Fruit fly (Drosophila melanogaster) whole organism, embryonic: ENCODE results near the gene CG3603.

Experiments
- Ada2b ChIP-seq: fragments of 200-800 bp; sonication (Bioruptor generic); IDR thresholded peaks from 2 replicates; pipeline ENCODE4 v1.3.6; 2022; ENCODE audit warnings: missing biosample characterization, missing genetic modification characterization
- Adf1 ChIP-seq: fragments of 200-800 bp; sonication (Bioruptor generic); IDR thresholded peaks from 2 replicates; pipeline ENCODE4 v1.3.6; 2022; ENCODE audit warnings: missing biosample characterization, missing genetic modification characterization
- Asciz ChIP-seq: fragments of 200-800 bp; sonication (Bioruptor generic); optimal IDR thresholded peaks from 2 replicates; lab custom pipeline; 2017; ENCODE audit warnings: missing biosample characterization, mild to moderate bottlenecking, missing genetic modification characterization, missing genetic modification reagents
- Atf-2 ChIP-seq: fragments of 200-800 bp; sonication (Bioruptor generic); optimal IDR thresholded peaks from 2 replicates; lab custom pipeline; 2016; ENCODE audit warnings: missing biosample characterization, missing genetic modification characterization
- Awh ChIP-seq: fragments of 200-800 bp; sonication (Bioruptor generic); IDR thresholded peaks from 2 replicates; pipeline ENCODE4, ENCODE4 v1.3.6; 2022; ENCODE audit warnings: missing biosample characterization, missing genetic modification characterization
- BEAF-32 ChIP-seq: fragments of 200-800 bp; sonication (Bioruptor generic); optimal IDR thresholded peaks from 3 replicates; lab custom pipeline; 2017; ENCODE audit warnings: missing biosample characterization, missing genetic modification characterization, mild to moderate bottlenecking, moderate library complexity, missing genetic modification reagents
- Bteb2 ChIP-seq: fragments of 200-800 bp; sonication (Bioruptor generic); optimal IDR thresholded peaks from 2 replicates; lab custom pipeline; 2016; ENCODE audit warnings: missing biosample characterization, missing genetic modification characterization
- CG10267 ChIP-seq: fragments of 200-800 bp; sonication (Bioruptor generic); optimal IDR thresholded peaks from 2 replicates; lab custom pipeline; 2018; ENCODE audit warnings: missing biosample characterization, mild to moderate bottlenecking, missing genetic modification characterization, moderate library complexity
- CG10366 ChIP-seq: fragments of 200-800 bp; sonication (Bioruptor generic); IDR thresholded peaks from 2 replicates; pipeline ENCODE4 v1.3.6; 2022; ENCODE audit warnings: missing biosample characterization, missing genetic modification characterization
- CG12155 ChIP-seq: fragments of 200-800 bp; sonication (Bioruptor generic); optimal IDR thresholded peaks from 3 replicates; lab custom pipeline; 2016; ENCODE audit warnings: missing biosample characterization, missing genetic modification characterization
- CG12236 ChIP-seq: fragments of 200-800 bp; sonication (Bioruptor generic); optimal IDR thresholded peaks from 2 replicates; lab custom pipeline; 2016; ENCODE audit warnings: missing biosample characterization, missing genetic modification characterization
- CG14667 ChIP-seq: fragments of 200-800 bp; sonication (Bioruptor generic); IDR thresholded peaks from 2 replicates; pipeline ENCODE4 v1.3.6; 2022; ENCODE audit warnings: missing biosample characterization, missing genetic modification characterization
- CG15011 ChIP-seq: fragments of 200-800 bp; sonication (Bioruptor generic); optimal IDR thresholded peaks from 3 replicates; lab custom pipeline; 2018; ENCODE audit warnings: missing biosample characterization, mild to moderate bottlenecking, missing genetic modification characterization
- CG15514 ChIP-seq: fragments of 200-800 bp; sonication (Bioruptor generic); optimal IDR thresholded peaks from 3 replicates; lab custom pipeline; 2017; ENCODE audit warnings: missing biosample characterization, missing genetic modification characterization, mild to moderate bottlenecking, moderate library complexity, missing genetic modification reagents
- CG17361 ChIP-seq: fragments of 200-800 bp; sonication (Bioruptor generic); IDR thresholded peaks from 3 replicates; pipeline ENCODE4 v1.3.6; 2022; ENCODE audit warnings: missing biosample characterization, missing genetic modification characterization
- CG17385 ChIP-seq: fragments of 200-800 bp; sonication (Bioruptor generic); optimal IDR thresholded peaks from 3 replicates; lab custom pipeline; 2018; ENCODE audit warnings: missing biosample characterization, mild to moderate bottlenecking, missing genetic modification characterization
- CG17612 ChIP-seq: fragments of 200-800 bp; sonication (Bioruptor generic); IDR thresholded peaks from 2 replicates; pipeline ENCODE4 v1.3.6; 2022; ENCODE audit warnings: missing biosample characterization, missing genetic modification characterization
- CG18476 ChIP-seq: fragments of 200-800 bp; sonication (Bioruptor generic); optimal IDR thresholded peaks from 2 replicates; lab custom pipeline; 2016; ENCODE audit warnings: missing biosample characterization, mild to moderate bottlenecking, missing genetic modification characterization
- CG2120 ChIP-seq: fragments of 200-800 bp; sonication (Bioruptor generic); optimal IDR thresholded peaks from 3 replicates; lab custom pipeline; 2016; ENCODE audit warnings: missing biosample characterization, missing genetic modification characterization
- CG2875 ChIP-seq: fragments of 200-800 bp; sonication (Bioruptor generic); optimal IDR thresholded peaks from 2 replicates; lab custom pipeline; 2017; ENCODE audit warnings: missing biosample characterization, mild to moderate bottlenecking, missing genetic modification characterization, missing genetic modification reagents
- CG31441 ChIP-seq: fragments of 200-800 bp; sonication (Bioruptor generic); IDR thresholded peaks from 2 replicates; pipeline ENCODE4 v1.3.6; 2022; ENCODE audit warnings: missing biosample characterization, missing genetic modification characterization
- CG33557 ChIP-seq: fragments of 200-800 bp; sonication (Bioruptor generic); optimal IDR thresholded peaks from 2 replicates; lab custom pipeline; 2019; ENCODE audit warnings: missing biosample characterization, mild to moderate bottlenecking, missing genetic modification characterization, moderate library complexity
- CG34422 ChIP-seq: fragments of 200-800 bp; sonication (Bioruptor generic); IDR thresholded peaks from 3 replicates; pipeline ENCODE4 v1.3.6; 2022; ENCODE audit warnings: missing biosample characterization, missing genetic modification characterization
- CG42726 ChIP-seq: fragments of 200-800 bp; sonication (Bioruptor generic); IDR thresholded peaks from 2 replicates; pipeline ENCODE4 v1.3.6; 2022; ENCODE audit warnings: missing biosample characterization, missing genetic modification characterization; ENCODE audit not compliant: partially characterized antibody
- CG4854 ChIP-seq: fragments of 200-800 bp; sonication (Bioruptor generic); optimal IDR thresholded peaks from 2 replicates; lab custom pipeline; 2016; ENCODE audit warnings: missing biosample characterization, missing genetic modification characterization, inconsistent platforms
- CG6765 ChIP-seq: fragments of 200-800 bp; sonication (Bioruptor generic); optimal IDR thresholded peaks from 3 replicates; lab custom pipeline; 2017; ENCODE audit warnings: missing biosample characterization, mild to moderate bottlenecking, missing genetic modification characterization
- D19B ChIP-seq: fragments of 200-800 bp; sonication (Bioruptor generic); optimal IDR thresholded peaks from 2 replicates; lab custom pipeline; 2017; ENCODE audit warnings: missing biosample characterization, mild to moderate bottlenecking, missing genetic modification characterization
- Dip3 ChIP-seq: fragments of 200-800 bp; sonication (Bioruptor generic); optimal IDR thresholded peaks from 3 replicates; lab custom pipeline; 2016; ENCODE audit warnings: missing biosample characterization, missing genetic modification characterization
- H2.0 ChIP-seq: fragments of 200-800 bp; sonication (Bioruptor generic); IDR thresholded peaks from 2 replicates; pipeline ENCODE4 v1.3.6; 2022; ENCODE audit warnings: missing biosample characterization, missing genetic modification characterization
- HLH3B ChIP-seq: fragments of 200-800 bp; sonication (Bioruptor generic); IDR thresholded peaks from 2 replicates; pipeline ENCODE4 v1.3.6; 2022; ENCODE audit warnings: missing biosample characterization, missing genetic modification characterization
- Lim3 ChIP-seq: fragments of 200-800 bp; sonication (Bioruptor generic); IDR thresholded peaks from 2 replicates; pipeline ENCODE4 v1.3.6; 2022; ENCODE audit warnings: missing biosample characterization, missing genetic modification characterization
- Sry-δ ChIP-seq: fragments of 200-800 bp; sonication (Bioruptor generic); optimal IDR thresholded peaks from 2 replicates; lab custom pipeline; 2016; ENCODE audit warnings: missing biosample characterization, missing genetic modification characterization
- TFAM ChIP-seq: fragments of 200-800 bp; sonication (Bioruptor generic); optimal IDR thresholded peaks from 2 replicates; lab custom pipeline; 2017; ENCODE audit warnings: missing biosample characterization, missing genetic modification characterization, inconsistent platforms
- ara ChIP-seq: fragments of 200-800 bp; sonication (Bioruptor generic); IDR thresholded peaks from 2 replicates; pipeline ENCODE4 v1.3.6; 2022; ENCODE audit warnings: missing biosample characterization, missing genetic modification characterization
- bbx ChIP-seq: fragments of 200-800 bp; sonication (Bioruptor generic); IDR thresholded peaks from 2 replicates; pipeline ENCODE4 v1.3.6; 2022; ENCODE audit warnings: missing biosample characterization, missing genetic modification characterization; ENCODE audit not compliant: partially characterized antibody
- btn ChIP-seq: fragments of 200-800 bp; sonication (Bioruptor generic); optimal IDR thresholded peaks from 2 replicates; lab custom pipeline; 2016; ENCODE audit warnings: missing biosample characterization, missing genetic modification characterization
- crp ChIP-seq, 2 experiments: fragments of 200-800 bp; sonication (Bioruptor generic); optimal IDR thresholded peaks; 2 replicates in 1 of 2; 3 replicates in 1 of 2; lab custom pipeline; 2017; ENCODE audit warnings: missing biosample characterization in 2 of 2, missing genetic modification characterization in 2 of 2, mild to moderate bottlenecking in 1 of 2, moderate library complexity in 1 of 2
- dmrt99B ChIP-seq: fragments of 200-800 bp; sonication (Bioruptor generic); optimal IDR thresholded peaks from 2 replicates; lab custom pipeline; 2018; ENCODE audit warnings: missing biosample characterization, mild to moderate bottlenecking, missing genetic modification characterization, moderate library complexity
- eve ChIP-seq, 2 experiments: fragments of >200 bp; optimal IDR thresholded peaks; 2 replicates each; lab custom pipeline; 2017; ENCODE audit warnings: missing biosample characterization in 2 of 2, missing genetic modification characterization in 2 of 2
- exex ChIP-seq: fragments of 200-800 bp; sonication (Bioruptor generic); optimal IDR thresholded peaks from 4 replicates; lab custom pipeline; 2018; ENCODE audit warnings: missing biosample characterization, mild to moderate bottlenecking, missing genetic modification characterization, moderate library complexity
- ftz-f1 ChIP-seq: fragments of 200-800 bp; sonication (Bioruptor generic); optimal IDR thresholded peaks from 2 replicates; lab custom pipeline; 2016; ENCODE audit warnings: missing biosample characterization, missing genetic modification characterization
- fu2 ChIP-seq: fragments of 200-800 bp; sonication (Bioruptor generic); optimal IDR thresholded peaks from 2 replicates; lab custom pipeline; 2016; ENCODE audit warnings: missing biosample characterization, missing genetic modification characterization
- inv ChIP-seq: fragments of 200-800 bp; sonication (Bioruptor generic); IDR thresholded peaks from 2 replicates; pipeline ENCODE4 v1.3.6; 2022; ENCODE audit warnings: missing biosample characterization, missing genetic modification characterization; ENCODE audit not compliant: partially characterized antibody
- nau ChIP-seq: fragments of 200-800 bp; sonication (Bioruptor generic); optimal IDR thresholded peaks from 3 replicates; lab custom pipeline; 2017; ENCODE audit warnings: missing biosample characterization, mild to moderate bottlenecking, missing genetic modification characterization, missing genetic modification reagents
- pb ChIP-seq: fragments of 200-800 bp; sonication (Bioruptor generic); optimal IDR thresholded peaks from 3 replicates; lab custom pipeline; 2016; ENCODE audit warnings: missing biosample characterization, missing genetic modification characterization
- pho ChIP-seq: fragments of 200-800 bp; sonication (Bioruptor generic); optimal IDR thresholded peaks from 2 replicates; lab custom pipeline; 2016; ENCODE audit warnings: missing biosample characterization, missing genetic modification characterization
- phol ChIP-seq: fragments of 200-800 bp; sonication (Bioruptor generic); optimal IDR thresholded peaks from 3 replicates; lab custom pipeline; 2018; ENCODE audit warnings: missing biosample characterization, mild to moderate bottlenecking, missing genetic modification characterization, moderate library complexity
- prd ChIP-seq, 3 experiments: fragments of >200 bp in 2 of 3; fragments of 200-800 bp in 1 of 3; sonication (Bioruptor generic) in 1 of 3; optimal IDR thresholded peaks in 2 of 3; IDR thresholded peaks in 1 of 3; 2 replicates in 2 of 3; 3 replicates in 1 of 3; pipeline versions ENCODE4 v1.3.6 to Lab custom; 2017 to 2022; ENCODE audit warnings: missing biosample characterization in 1 of 3, missing genetic modification characterization in 1 of 3
- usp ChIP-seq: fragments of >200 bp; optimal IDR thresholded peaks from 2 replicates; lab custom pipeline; 2017; ENCODE audit warnings: missing biosample characterization, missing genetic modification characterization
- zf30C ChIP-seq: fragments of 200-800 bp; sonication (Bioruptor generic); optimal IDR thresholded peaks from 3 replicates; lab custom pipeline; 2018; ENCODE audit warnings: missing biosample characterization, mild to moderate bottlenecking, missing genetic modification characterization

CG3603 gene

dm6 chrX:2919742-2920141 lies 28.1 kb upstream of the CG3603 start, which contains the start of gene CG3588 (continued):
- peak; percentile 66 for TF ChIP-seq fu2 (GFP tag; lab: Kevin White, UChicago)
- no peak for TF ChIP-seq inv (GFP tag; lab: Robert Waterston, UW)
- TF ChIP-seq CG12236: no peak
- TF ChIP-seq pho: peak; percentile 82
- peak; percentile 49; the same call in 2 of the 3 replicates for TF ChIP-seq CG17361 (GFP tag; lab: Robert Waterston, UW)
- peak; percentile 68 for TF ChIP-seq CG17385 (GFP tag; lab: Kevin White, UChicago)
- peak; percentile 38; the same call in 1 of the 2 replicates for TF ChIP-seq Adf1
- no peak for TF ChIP-seq BEAF-32 (GFP tag; lab: Kevin White, UChicago)
- peak; percentile 59 for TF ChIP-seq Dip3
- peak; percentile 55 for TF ChIP-seq HLH3B
- peak; percentile 76 for TF ChIP-seq CG10366 (GFP tag; lab: Robert Waterston, UW)
- peak; percentile 45; the same call in 2 of the 3 replicates for TF ChIP-seq CG34422 (GFP tag; lab: Robert Waterston, UW)
- peak; percentile 41 for TF ChIP-seq CG10267
- peak; percentile 53 for TF ChIP-seq CG6765 (GFP tag; lab: Kevin White, UChicago)
- no peak for TF ChIP-seq zf30C (GFP tag; lab: Kevin White, UChicago)
- peak; percentile 64 for TF ChIP-seq CG14667 (GFP tag; lab: Robert Waterston, UW)
- TF ChIP-seq btn (GFP tag; lab: Kevin White, UChicago): peak; percentile 31
- peak; percentile 65 for TF ChIP-seq ara
- TF ChIP-seq CG33557: no peak
- TF ChIP-seq CG31441: peak; percentile 56
- no peak for TF ChIP-seq bbx
- peak; percentile 64 for TF ChIP-seq CG15514 (GFP tag; lab: Kevin White, UChicago)
- no peak for TF ChIP-seq Sry-δ (GFP tag; lab: Kevin White, UChicago)
- TF ChIP-seq CG12155 (GFP tag; lab: Kevin White, UChicago): peak; percentile 70
- TF ChIP-seq usp: no peak
- TF ChIP-seq Asciz (GFP tag; lab: Kevin White, UChicago): peak; percentile 37
- TF ChIP-seq crp (GFP tag; optimal IDR thresholded peaks at IDR 0.05; lab: Kevin White, UChicago): no peak
- TF ChIP-seq exex: no peak
- TF ChIP-seq Atf-2: peak; percentile 61
- TF ChIP-seq CG2120 (GFP tag; lab: Kevin White, UChicago): peak; percentile 91
- peak; percentile 41 for TF ChIP-seq nau (GFP tag; lab: Kevin White, UChicago)
- TF ChIP-seq D19B: peak; percentile 63
- no peak for TF ChIP-seq CG2875
- peak; percentile 34 for TF ChIP-seq CG4854 (GFP tag; lab: Kevin White, UChicago)
- TF ChIP-seq TFAM (GFP tag; lab: Kevin White, UChicago): no peak
- peak; percentile 80 for TF ChIP-seq Bteb2 (GFP tag; lab: Kevin White, UChicago)
- peak; percentile 69 for TF ChIP-seq CG18476
- TF ChIP-seq Awh (GFP tag; lab: Robert Waterston, UW): peak; percentile 43; the same call in 1 of the 2 replicates
- peak; percentile 68 for TF ChIP-seq Ada2b
- no peak for TF ChIP-seq CG42726 (GFP tag; lab: Robert Waterston, UW)
- TF ChIP-seq eve (GFP tag; optimal IDR thresholded peaks at IDR 0.05; lab: Kevin White, UChicago): peak in 1 of 2 experiments; percentile 74
- peak; percentile 69 for TF ChIP-seq dmrt99B (tag; lab: Kevin White, UChicago)
- TF ChIP-seq CG17612 (GFP tag; lab: Robert Waterston, UW): peak; percentile 65; the same call in 1 of the 2 replicates
- no peak for TF ChIP-seq Lim3 (GFP tag; lab: Robert Waterston, UW)
- peak; percentile 51 for TF ChIP-seq phol (tag; lab: Kevin White, UChicago)
- peak; percentile 81 for TF ChIP-seq H2.0 (GFP tag; lab: Robert Waterston, UW)
- no peak for TF ChIP-seq prd (optimal IDR thresholded peaks at IDR 0.05; lab: Kevin White, UChicago)
- TF ChIP-seq prd (GFP tag; IDR thresholded peaks at IDR 0.05; lab: Robert Waterston, UW): peak; percentile 75
- no peak for TF ChIP-seq ftz-f1 (GFP tag; lab: Kevin White, UChicago)
- peak; percentile 62 for TF ChIP-seq pb (GFP tag; lab: Kevin White, UChicago)
- peak; percentile 44 for TF ChIP-seq CG15011 (GFP tag; lab: Kevin White, UChicago)
